Worm (Caenorhabditis elegans) whole organism, L4 larva: Measurements from ENCODE around the gene pmk-3.

Experiments used
- T20F7.1 ChIP-seq: fragments of 200-800 bp; sonication (Bioruptor generic); optimal IDR thresholded peaks from 2 replicates; lab custom pipeline; 2018; ENCODE audit warnings: mild to moderate bottlenecking, missing genetic modification characterization, missing compliant biosample characterization
- Y75B8A.6 ChIP-seq: fragments of 200-800 bp; sonication (Bioruptor generic); IDR thresholded peaks from 2 replicates; pipeline ENCODE4 v1.3.6; 2022; ENCODE audit warnings: missing genetic modification reagents, missing genetic modification characterization, missing compliant biosample characterization
- ZK337.2 ChIP-seq: fragments of 200-800 bp; sonication (Bioruptor generic); IDR thresholded peaks from 2 replicates; pipeline ENCODE4 v1.3.6; 2022; ENCODE audit warnings: missing genetic modification reagents, missing genetic modification characterization, missing compliant biosample characterization
- aha-1 ChIP-seq: fragments of 150-350 bp; peaks from one replicate; lab custom pipeline; 2014; ENCODE audit warnings: missing biosample characterization, missing genetic modification characterization
- ceh-20 ChIP-seq: fragments of 200-800 bp; sonication (Bioruptor generic); IDR thresholded peaks from 2 replicates; pipeline ENCODE4 v1.3.6; 2022; ENCODE audit warnings: missing genetic modification reagents, missing genetic modification characterization, missing compliant biosample characterization
- ceh-32 ChIP-seq: sonication (generic microtip); optimal IDR thresholded peaks from 2 replicates; lab custom pipeline; 2016; ENCODE audit warnings: mild to moderate bottlenecking, missing genetic modification characterization, missing compliant biosample characterization; ENCODE audit not compliant: poor library complexity
- cey-2 ChIP-seq: sonication (generic microtip); optimal IDR thresholded peaks from 3 replicates; lab custom pipeline; 2017; ENCODE audit warnings: missing genetic modification characterization, mild to moderate bottlenecking, missing compliant biosample characterization, antibody characterized with exemption, borderline replicate concordance; ENCODE audit not compliant: insufficient read depth
- daf-16 ChIP-seq, 3 experiments: sonication (generic microtip); optimal IDR thresholded peaks; 2 replicates each; lab custom pipeline; 2016 to 2017; ENCODE audit warnings: missing genetic modification characterization in 3 of 3, missing genetic modification reagents in 3 of 3, mild to moderate bottlenecking in 2 of 3, missing compliant biosample characterization in 2 of 3, missing biosample characterization in 1 of 3, moderate library complexity in 1 of 3
- dmd-6 ChIP-seq: fragments of 200-800 bp; sonication (Bioruptor generic); IDR thresholded peaks from 2 replicates; pipeline ENCODE4 v1.3.6; 2022; ENCODE audit warnings: missing genetic modification reagents, missing genetic modification characterization, missing compliant biosample characterization
- dpl-1 ChIP-seq: fragments of 150-350 bp; optimal IDR thresholded peaks from 2 replicates; lab custom pipeline; 2014; ENCODE audit warnings: missing biosample characterization, missing genetic modification reagents, missing genetic modification characterization
- duxl-1 ChIP-seq: sonication (generic microtip); optimal IDR thresholded peaks from 2 replicates; lab custom pipeline; 2016; ENCODE audit warnings: mild to moderate bottlenecking, missing genetic modification characterization, moderate library complexity, missing compliant biosample characterization; ENCODE audit not compliant: poor library complexity
- dve-1 ChIP-seq: sonication (generic microtip); optimal IDR thresholded peaks from 2 replicates; lab custom pipeline; 2017; ENCODE audit warnings: antibody characterized with exemption, mild to moderate bottlenecking, missing genetic modification characterization, missing compliant biosample characterization; ENCODE audit not compliant: insufficient read depth
- gei-8 ChIP-seq: fragments of 200-800 bp; sonication (Bioruptor generic); optimal IDR thresholded peaks from 2 replicates; lab custom pipeline; 2018; ENCODE audit warnings: mild to moderate bottlenecking, missing genetic modification characterization, missing compliant biosample characterization
- hif-1 ChIP-seq, 2 experiments: sonication (generic microtip); optimal IDR thresholded peaks; 2 replicates each; lab custom pipeline; 2016 to 2017; ENCODE audit warnings: missing compliant biosample characterization in 2 of 2, missing genetic modification characterization in 2 of 2, missing genetic modification reagents in 2 of 2, missing genotype in 2 of 2, mild to moderate bottlenecking in 1 of 2
- hlh-11 ChIP-seq: fragments of 200-800 bp; sonication (Bioruptor generic); optimal IDR thresholded peaks from 2 replicates; lab custom pipeline; 2018; ENCODE audit warnings: mild to moderate bottlenecking, missing genetic modification characterization, missing compliant biosample characterization
- hmg-1.1 ChIP-seq: fragments of 200-800 bp; sonication (Bioruptor generic); IDR thresholded peaks from 2 replicates; pipeline ENCODE4 v1.3.6; 2022; ENCODE audit warnings: missing genetic modification reagents, missing genetic modification characterization, missing compliant biosample characterization
- lir-3 ChIP-seq: sonication (generic microtip); optimal IDR thresholded peaks from 2 replicates; lab custom pipeline; 2016; ENCODE audit warnings: mild to moderate bottlenecking, missing genetic modification characterization, missing compliant biosample characterization
- mdl-1 ChIP-seq, 2 experiments: fragments of 150-350 bp in 1 of 2; sonication (generic microtip) in 1 of 2; optimal IDR thresholded peaks; 2 replicates each; lab custom pipeline; 2014 to 2017; ENCODE audit warnings: missing biosample characterization in 2 of 2, missing genetic modification characterization in 2 of 2
- mep-1 ChIP-seq: fragments of 150-350 bp; sonication (generic microtip); optimal IDR thresholded peaks from 3 replicates; lab custom pipeline; 2014; ENCODE audit warnings: missing biosample characterization, missing genetic modification characterization
- mes-2 ChIP-seq: sonication (generic microtip); optimal IDR thresholded peaks from 2 replicates; lab custom pipeline; 2016; ENCODE audit warnings: missing genotype, mild to moderate bottlenecking, missing genetic modification characterization, missing compliant biosample characterization; ENCODE audit not compliant: poor library complexity, severe bottlenecking
- mxl-2 ChIP-seq: fragments of 200-800 bp; sonication (Bioruptor generic); conservative IDR thresholded peaks from 2 replicates; pipeline ENCODE4 v1.3.6; 2022; ENCODE audit warnings: missing genetic modification reagents, missing genetic modification characterization, missing compliant biosample characterization
- mxl-3 ChIP-seq: fragments of 200-800 bp; sonication (Bioruptor generic); optimal IDR thresholded peaks from 2 replicates; lab custom pipeline; 2018; ENCODE audit warnings: mild to moderate bottlenecking, missing genetic modification characterization, missing compliant biosample characterization
- nhr-28 ChIP-seq: fragments of 150-350 bp; optimal IDR thresholded peaks from 2 replicates; lab custom pipeline; 2014; ENCODE audit warnings: missing biosample characterization, missing genetic modification characterization
- nhr-41 ChIP-seq: fragments of 200-800 bp; sonication (Bioruptor generic); IDR thresholded peaks from 2 replicates; pipeline ENCODE4 v1.3.6; 2022; ENCODE audit warnings: missing genetic modification reagents, missing genetic modification characterization, missing compliant biosample characterization
- nhr-48 ChIP-seq: sonication (generic microtip); optimal IDR thresholded peaks from 2 replicates; lab custom pipeline; 2016; ENCODE audit warnings: mild to moderate bottlenecking, missing genetic modification characterization, missing compliant biosample characterization
- pqm-1 ChIP-seq: sonication (generic microtip); optimal IDR thresholded peaks from 2 replicates; lab custom pipeline; 2017; ENCODE audit warnings: missing biosample characterization, missing genetic modification characterization
- set-16 ChIP-seq: fragments of 200-800 bp; sonication (Bioruptor generic); IDR thresholded peaks from 2 replicates; pipeline ENCODE4 v1.3.6; 2022; ENCODE audit warnings: missing genetic modification reagents, missing genetic modification characterization, missing compliant biosample characterization
- unc-62 ChIP-seq, 3 experiments: fragments of 150-350 bp in 1 of 3; sonication (generic microtip); optimal IDR thresholded peaks in 2 of 3; peaks in 1 of 3; 1 replicate in 1 of 3; 2 replicates in 2 of 3; lab custom pipeline; 2014 to 2017; ENCODE audit warnings: missing biosample characterization in 3 of 3, missing genetic modification characterization in 3 of 3, missing genetic modification reagents in 3 of 3, missing genotype in 1 of 3
- vab-7 ChIP-seq: fragments of 200-800 bp; sonication (Bioruptor generic); IDR thresholded peaks from 2 replicates; pipeline ENCODE4 v1.3.6; 2022; ENCODE audit warnings: missing genetic modification reagents, missing genetic modification characterization, missing compliant biosample characterization
- ztf-7 ChIP-seq: fragments of 150-350 bp; optimal IDR thresholded peaks from 2 replicates; lab custom pipeline; 2014; ENCODE audit warnings: missing biosample characterization, missing genetic modification characterization

Gene pmk-3

ce11 chrIV:8138984-8139383 lies at the start of gene pmk-3:
Gene pmk-3 (plus strand): TSS chrIV:8139219.
- TF ChIP-seq Y75B8A.6 (GFP tag; lab: Robert Waterston, UW): no peak
- no peak for TF ChIP-seq lir-3 (tag; lab: Kevin White, UChicago)
- TF ChIP-seq dve-1 (tag; lab: Kevin White, UChicago): peak; percentile 55
- TF ChIP-seq hlh-11 (tag; lab: Kevin White, UChicago): peak; percentile 18
- TF ChIP-seq daf-16 (GFP tag; optimal IDR thresholded peaks at IDR 0.05; lab: Kevin White, UChicago): peak in 1 of 2 experiments; percentile 17
- TF ChIP-seq daf-16 (tag; optimal IDR thresholded peaks at IDR 0.05; lab: Kevin White, UChicago): peak; percentile 7
- peak; percentile 36 for TF ChIP-seq pqm-1 (tag; lab: Kevin White, UChicago)
- peak; percentile 15 for TF ChIP-seq mes-2 (tag; lab: Kevin White, UChicago)
- peak; percentile 61 for TF ChIP-seq nhr-28
- peak; percentile 19 for TF ChIP-seq mep-1 (tag; lab: Kevin White, UChicago)

DNA sequence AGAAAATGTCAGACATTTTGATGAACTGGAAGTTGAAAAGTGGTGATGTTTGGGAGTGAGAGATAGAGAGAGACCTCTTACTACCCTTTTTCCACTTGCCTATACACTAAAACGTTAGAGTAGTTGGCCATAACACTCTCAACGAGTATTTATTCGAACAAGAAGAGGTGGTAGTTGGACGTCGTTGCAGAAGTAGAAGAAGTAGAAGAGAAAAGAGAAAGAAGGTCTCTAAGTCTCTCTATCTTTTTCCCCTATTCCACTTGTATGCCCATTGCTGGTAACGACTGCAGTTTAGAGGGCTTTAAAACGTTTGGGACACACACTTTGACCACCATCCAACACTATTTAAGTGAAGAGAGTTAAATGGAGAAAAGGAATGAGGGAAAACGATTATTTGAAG lies 47.5 kb upstream of the pmk-3 start:
- TF ChIP-seq nhr-41 (no peak), hmg-1.1 (peak; percentile 23; the same call in 1 of the 2 replicates)

DNA sequence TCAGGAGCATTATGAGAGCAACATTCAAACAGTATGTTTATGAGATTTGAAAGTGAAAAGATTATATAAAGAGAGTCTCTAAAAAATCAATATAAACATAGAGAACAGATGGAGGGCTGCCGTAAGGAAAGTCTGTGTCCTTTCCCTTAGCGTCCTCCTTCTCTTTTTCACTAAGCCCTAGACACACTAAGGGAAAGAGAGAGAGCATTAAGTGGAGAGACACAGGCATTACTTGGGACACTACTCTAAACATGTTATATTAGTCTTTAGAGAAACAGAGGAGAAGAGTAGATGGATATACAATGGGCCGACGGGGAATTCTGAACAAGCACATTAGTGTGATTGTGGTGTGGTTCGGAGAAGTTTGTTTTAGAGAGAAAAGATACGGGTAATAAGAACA lies 42.6 kb upstream of the pmk-3 start:
- TF ChIP-seq duxl-1 (tag; lab: Kevin White, UChicago): no peak
- no peak for TF ChIP-seq hlh-11 (tag; lab: Kevin White, UChicago)
- no peak for TF ChIP-seq set-16 (GFP tag; lab: Robert Waterston, UW)
- no peak for TF ChIP-seq cey-2 (tag; lab: Kevin White, UChicago)
- TF ChIP-seq gei-8 (GFP tag; lab: Kevin White, UChicago): no peak
- no peak for TF ChIP-seq hif-1 (tag; optimal IDR thresholded peaks at IDR 0.05; lab: Kevin White, UChicago)
- TF ChIP-seq vab-7: no peak

DNA sequence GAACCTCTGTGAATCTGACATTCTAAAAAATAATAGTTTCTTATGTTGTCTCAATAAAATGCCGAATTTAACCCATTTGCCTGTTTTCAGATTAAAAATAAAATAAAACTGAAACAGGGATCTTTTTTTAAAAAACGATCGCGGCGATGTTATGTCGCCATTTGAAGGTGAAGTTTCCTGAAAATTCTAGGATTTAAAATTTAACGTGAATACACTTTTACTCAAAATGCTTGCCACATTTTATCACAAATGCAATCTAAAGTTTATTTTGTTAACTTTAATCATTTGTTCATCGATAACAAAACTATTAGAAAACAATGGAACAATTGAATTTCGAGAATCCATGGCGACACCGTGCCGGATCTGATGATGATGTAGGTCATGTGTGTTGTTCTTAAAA lies 39.4 kb upstream of the pmk-3 start, which contains the start of gene Y42H9AR.2:
Gene Y42H9AR.2 (plus strand): TSS at position 301 of the 400 bp plus-strand sequence.
- TF ChIP-seq ZK337.2 (GFP tag; lab: Robert Waterston, UW) (no peak), dpl-1 (GFP tag; lab: Kevin White, UChicago) (no peak), mxl-2 (GFP tag; lab: Robert Waterston, UW) (no peak)

ce11 chrIV:8102231-8102630 lies 36.8 kb upstream of the pmk-3 start, which contains the start of gene Y42H9AR.5:
Gene Y42H9AR.5 (plus strand): TSS chrIV:8102531.
- TF ChIP-seq mdl-1 (tag; optimal IDR thresholded peaks at IDR 0.05; lab: Kevin White, UChicago) (peak in 1 of 2 experiments; percentile 9), hlh-11 (tag; lab: Kevin White, UChicago) (no peak), aha-1 (tag; lab: Kevin White, UChicago) (peak; percentile 12)

DNA sequence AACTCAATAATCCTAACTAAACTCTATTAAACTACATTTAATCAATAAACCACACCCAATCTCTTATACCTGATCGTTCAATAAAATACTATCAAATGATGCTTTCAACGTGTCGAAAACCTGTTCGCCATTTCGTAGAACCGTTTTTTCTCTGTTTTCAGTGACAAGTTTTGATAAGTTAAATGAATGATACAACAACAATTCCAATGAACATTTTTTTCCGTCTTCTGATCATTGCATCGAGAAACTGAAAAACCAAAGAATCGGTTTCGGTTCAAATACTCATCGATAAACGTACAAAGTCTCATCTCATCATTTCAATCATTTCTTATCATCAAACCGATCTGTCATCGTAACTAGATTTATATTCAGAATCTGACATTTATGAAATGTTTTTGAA lies 35.8 kb upstream of the pmk-3 start:
- TF ChIP-seq cey-2 (tag; lab: Kevin White, UChicago) (no peak), nhr-48 (tag; lab: Kevin White, UChicago) (peak; percentile 9), ceh-20 (GFP tag; lab: Robert Waterston, UW) (no peak), ztf-7 (tag; lab: Kevin White, UChicago) (no peak), unc-62 (GFP tag; optimal IDR thresholded peaks at IDR 0.05 in 1 of 2; lab: Kevin White, UChicago) (peak in 1 of 2 experiments; percentile 81), unc-62 (tag; optimal IDR thresholded peaks at IDR 0.05; lab: Kevin White, UChicago) (no peak), mxl-3 (GFP tag; lab: Kevin White, UChicago) (peak; percentile 73), T20F7.1 (no peak), ceh-32 (tag; lab: Kevin White, UChicago) (no peak), dmd-6 (GFP tag; lab: Robert Waterston, UW) (peak; percentile 59; the same call in 1 of the 2 replicates)
